Fruit fly (Drosophila melanogaster) whole organism: ENCODE measurements around the gene Fbp2.

ENCODE experiments used
- CG8478 ChIP-seq: fragments of >200 bp; optimal IDR thresholded peaks from 2 replicates; lab custom pipeline; 2018; ENCODE audit warnings: inconsistent platforms
- Dll ChIP-seq: fragments of >200 bp; optimal IDR thresholded peaks from 2 replicates; lab custom pipeline; 2017
- EcR ChIP-seq, 2 experiments: fragments of >200 bp; optimal IDR thresholded peaks; 2 replicates each; lab custom pipeline; 2017; ENCODE audit warnings: missing biosample characterization in 2 of 2, missing genetic modification characterization in 2 of 2, missing genetic modification reagents in 2 of 2
- pan ChIP-seq: fragments of >200 bp; optimal IDR thresholded peaks from 2 replicates; lab custom pipeline; 2017
- psq ChIP-seq: fragments of >200 bp; optimal IDR thresholded peaks from 2 replicates; lab custom pipeline; 2017
- usp ChIP-seq: fragments of >200 bp; optimal IDR thresholded peaks from 2 replicates; lab custom pipeline; 2017; ENCODE audit warnings: missing biosample characterization, missing genetic modification characterization, mixed read lengths

Fbp2 gene

dm6 chr2L:9446398-9446945 lies 19.9 kb downstream of the Fbp2 start:
- TF ChIP-seq psq (lab: Kevin White, UChicago): no peak
- no peak for TF ChIP-seq usp (GFP tag; lab: Kevin White, UChicago)
- no peak for TF ChIP-seq EcR (GFP tag; optimal IDR thresholded peaks at IDR 0.05; lab: Kevin White, UChicago)
- no peak for TF ChIP-seq CG8478 (lab: Kevin White, UChicago)
- no peak for TF ChIP-seq pan
- no peak for TF ChIP-seq Dll (lab: Kevin White, UChicago)

dm6 chr2L:9447816-9448215 lies 21.2 kb downstream of the Fbp2 start:
- TF ChIP-seq EcR (GFP tag; optimal IDR thresholded peaks at IDR 0.05; lab: Kevin White, UChicago): no peak
- TF ChIP-seq Dll (lab: Kevin White, UChicago): no peak
- TF ChIP-seq usp (GFP tag; lab: Kevin White, UChicago): no peak
- no peak for TF ChIP-seq CG8478 (lab: Kevin White, UChicago)
- no peak for TF ChIP-seq psq (lab: Kevin White, UChicago)
- no peak for TF ChIP-seq pan

DNA sequence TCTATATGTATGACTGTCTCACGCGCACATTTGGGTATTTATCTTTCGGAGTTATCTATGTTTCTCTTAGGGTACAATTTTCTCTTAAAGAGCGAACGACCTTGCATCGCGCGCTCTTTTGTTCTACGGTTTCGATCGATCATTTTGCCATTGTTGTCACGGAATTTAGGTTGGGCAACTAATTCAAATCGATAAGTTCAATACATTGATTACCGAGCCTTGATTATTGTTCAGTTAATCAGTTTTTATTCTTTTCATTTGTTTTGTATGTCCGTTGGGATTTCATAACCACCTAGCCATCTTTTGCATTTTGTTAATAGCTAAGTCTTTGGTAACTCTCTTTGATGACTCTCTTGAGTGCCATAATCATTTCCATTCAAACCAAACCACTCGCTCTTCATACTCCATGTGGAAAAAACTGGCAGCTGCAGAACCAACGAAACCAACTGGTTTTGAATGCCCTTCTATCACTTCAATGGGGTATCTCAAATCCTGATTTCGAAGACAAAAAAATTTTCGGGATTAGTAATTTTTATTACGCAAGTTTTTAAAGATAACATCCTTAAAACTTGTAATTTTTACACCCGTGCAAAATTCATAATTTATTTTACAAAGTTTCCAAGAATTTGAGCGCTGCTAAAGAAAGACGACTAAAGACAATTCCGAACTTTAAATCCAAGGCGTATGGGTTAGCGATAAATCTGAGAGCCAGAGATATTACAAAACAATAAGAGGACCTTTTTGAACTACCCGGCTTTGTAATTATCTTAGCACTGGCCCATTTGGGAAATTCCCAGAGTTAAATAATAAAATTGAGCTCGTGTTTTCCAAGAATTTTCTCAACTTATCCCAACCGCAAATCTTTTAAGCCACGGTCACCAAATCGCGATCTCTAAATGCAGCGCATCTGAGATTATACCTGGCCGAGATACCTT lies 22.0 kb downstream of the Fbp2 start:
- TF ChIP-seq usp (GFP tag; lab: Kevin White, UChicago) (no peak), CG8478 (lab: Kevin White, UChicago) (peak; percentile 42), Dll (lab: Kevin White, UChicago) (no peak), psq (lab: Kevin White, UChicago) (no peak), pan (no peak)

- TF ChIP-seq pan (no peak), usp (GFP tag; lab: Kevin White, UChicago) (no peak), CG8478 (lab: Kevin White, UChicago) (no peak), psq (lab: Kevin White, UChicago) (no peak), Dll (lab: Kevin White, UChicago) (no peak), EcR (GFP tag; optimal IDR thresholded peaks at IDR 0.05; lab: Kevin White, UChicago) (no peak)
Observed at dm6 chr2L:9449257-9449972, 22.8 kb downstream of the Fbp2 start.

dm6 chr2L:9452959-9453358 lies 26.4 kb downstream of the Fbp2 start:
- TF ChIP-seq CG8478 (lab: Kevin White, UChicago) (no peak), EcR (GFP tag; optimal IDR thresholded peaks at IDR 0.05; lab: Kevin White, UChicago) (no peak), psq (lab: Kevin White, UChicago) (no peak), Dll (lab: Kevin White, UChicago) (no peak), pan (no peak), usp (GFP tag; lab: Kevin White, UChicago) (no peak)

- no peak for TF ChIP-seq CG8478 (lab: Kevin White, UChicago)
- no peak for TF ChIP-seq usp (GFP tag; lab: Kevin White, UChicago)
Observed at dm6 chr2L:9454369-9455054, 27.9 kb downstream of the Fbp2 start.

- TF ChIP-seq CG8478 (lab: Kevin White, UChicago) (no peak), usp (GFP tag; lab: Kevin White, UChicago) (no peak), pan (no peak), Dll (lab: Kevin White, UChicago) (no peak), psq (lab: Kevin White, UChicago) (no peak), EcR (GFP tag; optimal IDR thresholded peaks at IDR 0.05; lab: Kevin White, UChicago) (no peak)
Observed at dm6 chr2L:9455157-9455556, 28.6 kb downstream of the Fbp2 start.

dm6 chr2L:9457456-9457855 lies 30.9 kb downstream of the Fbp2 start:
- no peak for TF ChIP-seq CG8478 (lab: Kevin White, UChicago)
- no peak for TF ChIP-seq EcR (GFP tag; optimal IDR thresholded peaks at IDR 0.05; lab: Kevin White, UChicago)
- no peak for TF ChIP-seq Dll (lab: Kevin White, UChicago)
- TF ChIP-seq psq (lab: Kevin White, UChicago): no peak
- no peak for TF ChIP-seq pan
- no peak for TF ChIP-seq usp (GFP tag; lab: Kevin White, UChicago)

dm6 chr2L:9457865-9458264 lies 31.3 kb downstream of the Fbp2 start:
- TF ChIP-seq usp (GFP tag; lab: Kevin White, UChicago) (no peak), psq (lab: Kevin White, UChicago) (no peak), pan (no peak), EcR (GFP tag; optimal IDR thresholded peaks at IDR 0.05; lab: Kevin White, UChicago) (peak; percentile 42 to 64), Dll (lab: Kevin White, UChicago) (no peak), CG8478 (lab: Kevin White, UChicago) (no peak)

DNA sequence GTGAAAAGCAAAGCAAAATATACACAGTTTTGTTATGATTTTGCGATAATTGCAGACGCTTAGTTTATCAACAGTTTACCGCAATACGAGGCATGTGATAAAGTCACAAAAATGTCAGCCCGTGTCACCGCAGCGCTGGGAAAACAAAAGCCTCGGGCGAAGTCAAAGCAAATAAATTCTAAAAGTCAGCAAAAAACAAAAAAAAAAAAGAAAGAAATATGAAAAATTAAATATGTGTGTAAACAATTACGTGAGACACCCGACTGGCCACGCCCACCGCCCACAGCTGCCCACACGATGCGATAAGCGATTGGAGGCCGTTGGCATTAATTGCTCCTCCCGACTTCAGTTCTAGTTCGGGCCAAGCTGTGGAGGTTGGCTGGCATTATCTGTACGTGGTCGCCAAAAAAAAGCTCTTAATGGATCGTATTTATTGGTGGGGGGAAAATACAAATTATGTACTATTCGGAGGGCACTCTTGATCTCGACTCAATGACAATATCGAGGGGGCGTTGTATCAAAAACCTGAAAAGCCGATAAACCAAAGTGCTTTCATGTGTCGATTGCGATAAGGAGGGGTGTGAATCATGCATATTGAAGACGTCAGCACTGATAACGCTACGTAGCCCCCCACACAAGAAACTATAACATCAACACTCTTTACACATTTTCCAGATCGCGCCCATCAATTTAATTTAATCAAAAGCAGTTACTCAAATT lies 32.9 kb downstream of the Fbp2 start:
- TF ChIP-seq Dll (lab: Kevin White, UChicago): no peak
- no peak for TF ChIP-seq usp (GFP tag; lab: Kevin White, UChicago)
